Fruit fly (Drosophila melanogaster) whole organism, embryonic: ENCODE data around the gene CG13117.

Experiments
- Atf6 ChIP-seq: fragments of 200-800 bp; sonication (Bioruptor generic); IDR thresholded peaks from 2 replicates; pipeline ENCODE4 v1.3.6; 2022; ENCODE audit warnings: missing biosample characterization, missing genetic modification characterization
- CG10267 ChIP-seq: fragments of 200-800 bp; sonication (Bioruptor generic); optimal IDR thresholded peaks from 2 replicates; lab custom pipeline; 2018; ENCODE audit warnings: missing biosample characterization, mild to moderate bottlenecking, missing genetic modification characterization, moderate library complexity
- CG12659 ChIP-seq: fragments of 200-800 bp; sonication (Bioruptor generic); optimal IDR thresholded peaks from 3 replicates; lab custom pipeline; 2017; ENCODE audit warnings: mild to moderate bottlenecking, missing biosample characterization, missing genetic modification reagents, missing genetic modification characterization
- CG14014 ChIP-seq: fragments of 200-800 bp; sonication (Bioruptor generic); IDR thresholded peaks from 2 replicates; pipeline ENCODE4 v1.3.6; 2022; ENCODE audit warnings: missing biosample characterization, missing genetic modification characterization
- CG14860 ChIP-seq: fragments of 200-800 bp; sonication (Bioruptor generic); IDR thresholded peaks from 3 replicates; pipeline ENCODE4 v1.3.6; 2022; ENCODE audit warnings: missing biosample characterization, missing genetic modification characterization; ENCODE audit not compliant: partially characterized antibody
- CG15601 ChIP-seq: fragments of 200-800 bp; sonication (Bioruptor generic); optimal IDR thresholded peaks from 3 replicates; lab custom pipeline; 2019; ENCODE audit warnings: missing biosample characterization, mild to moderate bottlenecking, missing genetic modification characterization, moderate library complexity
- CG16813 ChIP-seq: fragments of 200-800 bp; sonication (Bioruptor generic); IDR thresholded peaks from 3 replicates; pipeline ENCODE4 v1.3.6; 2022; ENCODE audit warnings: missing biosample characterization, missing genetic modification characterization; ENCODE audit not compliant: partially characterized antibody
- CG17568 ChIP-seq: fragments of 200-800 bp; sonication (Bioruptor generic); optimal IDR thresholded peaks from 2 replicates; lab custom pipeline; 2018; ENCODE audit warnings: missing biosample characterization, mild to moderate bottlenecking, missing genetic modification characterization, moderate library complexity
- CG18599 ChIP-seq: fragments of 200-800 bp; sonication (Bioruptor generic); optimal IDR thresholded peaks from 3 replicates; lab custom pipeline; 2017; ENCODE audit warnings: missing biosample characterization, missing genetic modification characterization, mild to moderate bottlenecking, moderate library complexity, missing genetic modification reagents
- CG2120 ChIP-seq: fragments of 200-800 bp; sonication (Bioruptor generic); optimal IDR thresholded peaks from 3 replicates; lab custom pipeline; 2016; ENCODE audit warnings: missing biosample characterization, missing genetic modification characterization
- CG32772 ChIP-seq: fragments of 200-800 bp; sonication (Bioruptor generic); IDR thresholded peaks from 2 replicates; pipeline ENCODE4 v1.3.6; 2022; ENCODE audit warnings: missing biosample characterization, missing genetic modification characterization
- CG3281 ChIP-seq: fragments of 200-800 bp; sonication (Bioruptor generic); optimal IDR thresholded peaks from 3 replicates; lab custom pipeline; 2017; ENCODE audit warnings: missing biosample characterization, mild to moderate bottlenecking, missing genetic modification characterization
- CG34422 ChIP-seq: fragments of 200-800 bp; sonication (Bioruptor generic); IDR thresholded peaks from 3 replicates; pipeline ENCODE4 v1.3.6; 2022; ENCODE audit warnings: missing biosample characterization, missing genetic modification characterization
- CG4617 ChIP-seq: fragments of 200-800 bp; sonication (Bioruptor generic); optimal IDR thresholded peaks from 3 replicates; lab custom pipeline; 2016; ENCODE audit warnings: missing biosample characterization, missing genetic modification characterization, borderline replicate concordance
- CG8944 ChIP-seq: fragments of 200-800 bp; sonication (Bioruptor generic); optimal IDR thresholded peaks from 3 replicates; lab custom pipeline; 2016; ENCODE audit warnings: missing biosample characterization, missing genetic modification characterization
- CG9437 ChIP-seq: fragments of 200-800 bp; sonication (Bioruptor generic); optimal IDR thresholded peaks from 2 replicates; lab custom pipeline; 2018; ENCODE audit warnings: missing biosample characterization, mild to moderate bottlenecking, missing genetic modification characterization
- CG9797 ChIP-seq: fragments of 200-800 bp; sonication (Bioruptor generic); optimal IDR thresholded peaks from 3 replicates; lab custom pipeline; 2018; ENCODE audit warnings: missing biosample characterization, mild to moderate bottlenecking, missing genetic modification characterization
- Dbx ChIP-seq: fragments of 200-800 bp; sonication (Bioruptor generic); IDR thresholded peaks from 3 replicates; pipeline ENCODE4 v1.3.6; 2022; ENCODE audit warnings: missing biosample characterization, missing genetic modification characterization
- Dll ChIP-seq: fragments of 200-800 bp; sonication (Bioruptor generic); IDR thresholded peaks from 4 replicates; pipeline ENCODE4 v1.3.6; 2022; ENCODE audit warnings: missing biosample characterization, missing genetic modification characterization; ENCODE audit not compliant: partially characterized antibody
- Fer1 ChIP-seq: fragments of 200-800 bp; sonication (Bioruptor generic); optimal IDR thresholded peaks from 2 replicates; lab custom pipeline; 2017; ENCODE audit warnings: missing biosample characterization, mild to moderate bottlenecking, missing genetic modification characterization
- HLH3B ChIP-seq: fragments of 200-800 bp; sonication (Bioruptor generic); IDR thresholded peaks from 2 replicates; pipeline ENCODE4 v1.3.6; 2022; ENCODE audit warnings: missing biosample characterization, missing genetic modification characterization
- MESR4 ChIP-seq: fragments of 200-800 bp; sonication (Bioruptor generic); optimal IDR thresholded peaks from 2 replicates; lab custom pipeline; 2018; ENCODE audit warnings: missing biosample characterization, mild to moderate bottlenecking, missing genetic modification characterization, moderate library complexity
- MTF-1 ChIP-seq: fragments of 200-800 bp; sonication (Bioruptor generic); optimal IDR thresholded peaks from 2 replicates; lab custom pipeline; 2018; ENCODE audit warnings: missing biosample characterization, mild to moderate bottlenecking, missing genetic modification characterization, borderline replicate concordance
- NC2α ChIP-seq: fragments of 200-800 bp; sonication (Bioruptor generic); optimal IDR thresholded peaks from 2 replicates; lab custom pipeline; 2016; ENCODE audit warnings: missing biosample characterization, missing genetic modification characterization
- Nf-YB ChIP-seq: fragments of 200-800 bp; sonication (Bioruptor generic); optimal IDR thresholded peaks from 3 replicates; lab custom pipeline; 2019; ENCODE audit warnings: missing biosample characterization, mild to moderate bottlenecking, missing genetic modification characterization, moderate library complexity
- Sox100B ChIP-seq: fragments of 200-800 bp; sonication (Bioruptor generic); optimal IDR thresholded peaks from 3 replicates; lab custom pipeline; 2018; ENCODE audit warnings: missing biosample characterization, mild to moderate bottlenecking, missing genetic modification characterization
- Ssrp ChIP-seq: fragments of 200-800 bp; sonication (Bioruptor generic); optimal IDR thresholded peaks from 2 replicates; lab custom pipeline; 2018; ENCODE audit warnings: missing biosample characterization, mild to moderate bottlenecking, missing genetic modification characterization, moderate library complexity
- cg ChIP-seq: fragments of 200-800 bp; sonication (Bioruptor generic); optimal IDR thresholded peaks from 3 replicates; lab custom pipeline; 2019; ENCODE audit warnings: missing biosample characterization, mild to moderate bottlenecking, missing genetic modification characterization, moderate library complexity
- dmrt11E ChIP-seq: fragments of 200-800 bp; sonication (Bioruptor generic); optimal IDR thresholded peaks from 3 replicates; lab custom pipeline; 2018; ENCODE audit warnings: missing biosample characterization, mild to moderate bottlenecking, missing genetic modification characterization, moderate library complexity
- exex ChIP-seq: fragments of 200-800 bp; sonication (Bioruptor generic); optimal IDR thresholded peaks from 4 replicates; lab custom pipeline; 2018; ENCODE audit warnings: missing biosample characterization, mild to moderate bottlenecking, missing genetic modification characterization, moderate library complexity
- gro ChIP-seq: fragments of 200-800 bp; sonication (Bioruptor generic); optimal IDR thresholded peaks from 2 replicates; lab custom pipeline; 2016; ENCODE audit warnings: missing biosample characterization, missing genetic modification characterization
- her ChIP-seq: fragments of 200-800 bp; sonication (Bioruptor generic); optimal IDR thresholded peaks from 2 replicates; lab custom pipeline; 2016; ENCODE audit warnings: missing biosample characterization, missing genetic modification characterization
- knrl ChIP-seq: fragments of 200-800 bp; sonication (Bioruptor generic); IDR thresholded peaks from 3 replicates; pipeline ENCODE4 v1.3.6; 2022; ENCODE audit warnings: missing biosample characterization, missing genetic modification characterization; ENCODE audit not compliant: partially characterized antibody
- lov ChIP-seq, 2 experiments: fragments of 200-800 bp in 1 of 2; fragments of >200 bp in 1 of 2; sonication (Bioruptor generic) in 1 of 2; IDR thresholded peaks in 1 of 2; optimal IDR thresholded peaks in 1 of 2; 2 replicates in 1 of 2; 3 replicates in 1 of 2; pipeline versions ENCODE4 v1.3.6 to Lab custom; 2017 to 2022; ENCODE audit warnings: missing biosample characterization in 1 of 2, missing genetic modification characterization in 1 of 2
- nerfin-1 ChIP-seq: fragments of 200-800 bp; sonication (Bioruptor generic); optimal IDR thresholded peaks from 3 replicates; lab custom pipeline; 2019; ENCODE audit warnings: missing biosample characterization, mild to moderate bottlenecking, missing genetic modification characterization, moderate library complexity
- pnt ChIP-seq: fragments of 200-800 bp; sonication (Bioruptor generic); optimal IDR thresholded peaks from 3 replicates; lab custom pipeline; 2016; ENCODE audit warnings: missing biosample characterization, missing genetic modification characterization
- prd ChIP-seq, 3 experiments: fragments of >200 bp in 2 of 3; fragments of 200-800 bp in 1 of 3; sonication (Bioruptor generic) in 1 of 3; optimal IDR thresholded peaks in 2 of 3; IDR thresholded peaks in 1 of 3; 2 replicates in 2 of 3; 3 replicates in 1 of 3; pipeline versions ENCODE4 v1.3.6 to Lab custom; 2017 to 2022; ENCODE audit warnings: missing biosample characterization in 1 of 3, missing genetic modification characterization in 1 of 3
- rib ChIP-seq: fragments of 200-800 bp; sonication (Bioruptor generic); IDR thresholded peaks from 2 replicates; pipeline ENCODE4 v1.3.6; 2022; ENCODE audit warnings: missing biosample characterization, missing genetic modification characterization
- slou ChIP-seq: fragments of 200-800 bp; sonication (Bioruptor generic); optimal IDR thresholded peaks from 3 replicates; lab custom pipeline; 2016; ENCODE audit warnings: missing biosample characterization, missing genetic modification characterization
- sob ChIP-seq: fragments of 200-800 bp; sonication (Bioruptor generic); IDR thresholded peaks from 2 replicates; pipeline ENCODE4 v1.3.6; 2022; ENCODE audit warnings: missing biosample characterization, missing genetic modification characterization
- sqz ChIP-seq: fragments of 200-800 bp; sonication (Bioruptor generic); optimal IDR thresholded peaks from 3 replicates; lab custom pipeline; 2018; ENCODE audit warnings: missing biosample characterization, mild to moderate bottlenecking, missing genetic modification characterization
- ssp ChIP-seq: fragments of 200-800 bp; sonication (Bioruptor generic); IDR thresholded peaks from 2 replicates; pipeline ENCODE4 v1.3.6; 2022; ENCODE audit warnings: missing biosample characterization, missing genetic modification characterization
- trem ChIP-seq: fragments of 200-800 bp; optimal IDR thresholded peaks from 3 replicates; lab custom pipeline; 2019; ENCODE audit warnings: missing biosample characterization, mild to moderate bottlenecking, missing genetic modification characterization, moderate library complexity
- vnd ChIP-seq: fragments of 200-800 bp; sonication (Bioruptor generic); IDR thresholded peaks from 3 replicates; pipeline ENCODE4 v1.3.6; 2022; ENCODE audit warnings: missing biosample characterization, missing genetic modification characterization; ENCODE audit not compliant: partially characterized antibody
- vvl ChIP-seq: fragments of 200-800 bp; sonication (Bioruptor generic); IDR thresholded peaks from 2 replicates; pipeline ENCODE4 v1.3.6; 2022; ENCODE audit warnings: missing biosample characterization, missing genetic modification characterization
- wor ChIP-seq: fragments of 200-800 bp; sonication (Bioruptor generic); IDR thresholded peaks from 2 replicates; pipeline ENCODE4 v1.3.6; 2022; ENCODE audit warnings: missing biosample characterization, missing genetic modification characterization
- zen ChIP-seq: fragments of 200-800 bp; sonication (Bioruptor generic); optimal IDR thresholded peaks from 3 replicates; lab custom pipeline; 2018; ENCODE audit warnings: missing biosample characterization, mild to moderate bottlenecking, missing genetic modification characterization, moderate library complexity

The CG13117 gene

dm6 chr2L:9698923-9699493 is 37.4 kb upstream of the CG13117 start, which contains the start of gene Pka-C1 (continued):
- peak; percentile 24 for TF ChIP-seq nerfin-1
- TF ChIP-seq sqz (GFP tag; lab: Kevin White, UChicago) = peak; percentile 96
- TF ChIP-seq Nf-YB (GFP tag; lab: Kevin White, UChicago) = no peak
- no peak for TF ChIP-seq lov (optimal IDR thresholded peaks at IDR 0.05; lab: Kevin White, UChicago)
- 0 out of 3 replicates have a peak, but pooled peaks have one; percentile 24 for TF ChIP-seq lov (GFP tag; IDR thresholded peaks at IDR 0.05; lab: Robert Waterston, UW)
- TF ChIP-seq CG14860 (GFP tag; lab: Robert Waterston, UW) = no peak
- peak; percentile 24 for TF ChIP-seq exex (tag; lab: Kevin White, UChicago)
- no peak for TF ChIP-seq prd (optimal IDR thresholded peaks at IDR 0.05; lab: Kevin White, UChicago)
- peak; percentile 62 for TF ChIP-seq prd (GFP tag; IDR thresholded peaks at IDR 0.05; lab: Robert Waterston, UW)
- TF ChIP-seq CG17568 = peak; percentile 39
- TF ChIP-seq vvl (GFP tag; lab: Robert Waterston, UW) = peak; percentile 35
- peak; percentile 20; the same call in 1 of the 3 replicates for TF ChIP-seq CG16813 (GFP tag; lab: Robert Waterston, UW)
- TF ChIP-seq CG9797 (GFP tag; lab: Kevin White, UChicago) = peak; percentile 74
- peak; percentile 24 for TF ChIP-seq dmrt11E (tag; lab: Kevin White, UChicago)
- no peak for TF ChIP-seq pnt
- peak; percentile 76 for TF ChIP-seq CG12659 (GFP tag; lab: Kevin White, UChicago)
- no peak for TF ChIP-seq HLH3B (GFP tag; lab: Robert Waterston, UW)
- TF ChIP-seq knrl (GFP tag; lab: Robert Waterston, UW) = peak; percentile 61; the same call in 2 of the 3 replicates
- TF ChIP-seq NC2α (GFP tag; lab: Kevin White, UChicago) = no peak
- TF ChIP-seq Dbx (GFP tag; lab: Robert Waterston, UW) = peak; percentile 62; the same call in 2 of the 3 replicates
- peak; percentile 48 for TF ChIP-seq ssp
- TF ChIP-seq sob (GFP tag; lab: Robert Waterston, UW) = peak; percentile 47
- TF ChIP-seq Fer1 (GFP tag; lab: Kevin White, UChicago) = peak; percentile 59
- peak; percentile 30; the same call in 1 of the 2 replicates for TF ChIP-seq CG14014
- TF ChIP-seq CG4617 (GFP tag; lab: Kevin White, UChicago) = peak; percentile 32
- no peak for TF ChIP-seq wor (GFP tag; lab: Robert Waterston, UW)
- TF ChIP-seq CG8944 (GFP tag; lab: Kevin White, UChicago) = no peak
- no peak for TF ChIP-seq CG2120 (GFP tag; lab: Kevin White, UChicago)
- TF ChIP-seq gro = no peak
- TF ChIP-seq Atf6 (GFP tag; lab: Robert Waterston, UW) = 0 out of 2 replicates have a peak, but pooled peaks have one; percentile 17
- no peak for TF ChIP-seq Dll
- TF ChIP-seq her (GFP tag; lab: Kevin White, UChicago) = peak; percentile 100
- TF ChIP-seq trem (tag; lab: Kevin White, UChicago) = peak; percentile 49
- peak; percentile 36 for TF ChIP-seq Ssrp
- TF ChIP-seq CG15601 = peak; percentile 19
- peak; percentile 73 for TF ChIP-seq MESR4 (GFP tag; lab: Kevin White, UChicago)
- TF ChIP-seq cg (GFP tag; lab: Kevin White, UChicago) = peak; percentile 98
- TF ChIP-seq CG10267 = peak; percentile 27
- TF ChIP-seq vnd (GFP tag; lab: Robert Waterston, UW) = no peak
- peak; percentile 47 for TF ChIP-seq CG18599 (GFP tag; lab: Kevin White, UChicago)
- TF ChIP-seq MTF-1 (GFP tag; lab: Kevin White, UChicago) = peak; percentile 40
- peak; percentile 12 for TF ChIP-seq CG3281 (GFP tag; lab: Kevin White, UChicago)
- no peak for TF ChIP-seq Sox100B (GFP tag; lab: Kevin White, UChicago)
- peak; percentile 83 for TF ChIP-seq CG34422 (GFP tag; lab: Robert Waterston, UW)
- TF ChIP-seq CG32772 (GFP tag; lab: Robert Waterston, UW) = peak; percentile 90
- no peak for TF ChIP-seq rib
- no peak for TF ChIP-seq slou (GFP tag; lab: Kevin White, UChicago)
- peak; percentile 54 for TF ChIP-seq zen (tag; lab: Kevin White, UChicago)
- peak; percentile 37 for TF ChIP-seq CG9437 (GFP tag; lab: Kevin White, UChicago)
